Fruit fly (Drosophila melanogaster) whole organism, prepupa: Measurements from ENCODE around the gene SPH93.

Source experiments
- Blimp-1 ChIP-seq: fragments of 200-800 bp; sonication (Bioruptor generic); optimal IDR thresholded peaks from 3 replicates; lab custom pipeline; 2017; ENCODE audit warnings: missing biosample characterization, missing genetic modification characterization, mild to moderate bottlenecking, moderate library complexity, missing genetic modification reagents
- CG11762 ChIP-seq: fragments of 200-800 bp; sonication (Bioruptor generic); optimal IDR thresholded peaks from 3 replicates; lab custom pipeline; 2016; ENCODE audit warnings: missing biosample characterization, missing genetic modification characterization; ENCODE audit not compliant: insufficient read depth
- CG11902 ChIP-seq: fragments of 200-800 bp; sonication (Bioruptor generic); optimal IDR thresholded peaks from 3 replicates; lab custom pipeline; 2016; ENCODE audit warnings: missing biosample characterization, missing genetic modification characterization
- CG4318 ChIP-seq: fragments of 200-800 bp; sonication (Bioruptor generic); optimal IDR thresholded peaks from 3 replicates; lab custom pipeline; 2017; ENCODE audit warnings: missing biosample characterization, mild to moderate bottlenecking, missing genetic modification characterization
- CG6808 ChIP-seq: fragments of 200-800 bp; sonication (Bioruptor generic); optimal IDR thresholded peaks from 3 replicates; lab custom pipeline; 2017; ENCODE audit warnings: missing biosample characterization, missing genetic modification characterization, mild to moderate bottlenecking, moderate library complexity, missing genetic modification reagents
- CG6854 ChIP-seq: fragments of 200-800 bp; sonication (Bioruptor generic); optimal IDR thresholded peaks from 2 replicates; lab custom pipeline; 2017; ENCODE audit warnings: missing biosample characterization, mild to moderate bottlenecking, missing genetic modification characterization
- CG7368 ChIP-seq: fragments of 200-800 bp; sonication (Bioruptor generic); optimal IDR thresholded peaks from 3 replicates; lab custom pipeline; 2016; ENCODE audit warnings: missing biosample characterization, missing genetic modification characterization
- Ets21C ChIP-seq: fragments of 200-800 bp; sonication (Bioruptor generic); optimal IDR thresholded peaks from 3 replicates; lab custom pipeline; 2016; ENCODE audit warnings: missing biosample characterization, missing genetic modification characterization
- Lpt ChIP-seq: fragments of 200-800 bp; sonication (Bioruptor generic); optimal IDR thresholded peaks from 3 replicates; lab custom pipeline; 2016; ENCODE audit warnings: missing biosample characterization, missing genetic modification characterization
- cyc ChIP-seq: fragments of 200-800 bp; sonication (Bioruptor generic); optimal IDR thresholded peaks from 3 replicates; lab custom pipeline; 2016; ENCODE audit warnings: missing biosample characterization, missing genetic modification characterization
- dac ChIP-seq: fragments of 200-800 bp; sonication (Bioruptor generic); optimal IDR thresholded peaks from 2 replicates; lab custom pipeline; 2017; ENCODE audit warnings: missing biosample characterization, mild to moderate bottlenecking, missing genetic modification characterization
- fd85E ChIP-seq: fragments of 200-800 bp; sonication (Bioruptor generic); optimal IDR thresholded peaks from 3 replicates; lab custom pipeline; 2016; ENCODE audit warnings: missing biosample characterization, missing genetic modification characterization
- salr ChIP-seq, 2 experiments: fragments of 200-800 bp; sonication (Bioruptor generic); optimal IDR thresholded peaks; 3 replicates each; lab custom pipeline; 2016 to 2018; ENCODE audit warnings: missing biosample characterization in 2 of 2, missing genetic modification characterization in 2 of 2, mild to moderate bottlenecking in 1 of 2

DNA sequence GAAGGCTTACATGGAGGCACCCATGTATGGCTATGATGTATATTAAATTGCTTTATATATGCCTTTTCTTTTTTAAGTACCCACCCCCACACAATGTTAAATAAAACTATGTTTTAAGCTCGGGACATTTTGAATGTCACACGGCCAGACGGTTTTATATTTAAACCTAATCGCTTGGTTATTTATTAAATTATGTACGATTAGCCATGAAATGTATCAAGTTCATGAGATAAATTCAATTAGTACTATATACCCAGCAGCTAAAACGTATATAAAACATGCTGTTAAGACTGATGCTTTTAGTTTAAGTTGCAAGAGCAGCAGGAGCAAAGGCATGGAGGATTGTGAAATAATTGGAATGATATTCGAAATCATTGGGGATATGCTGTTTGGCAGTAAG, 29.7 kb upstream of the SPH93 start, which contains the start of the genes CG43221 and CG43645:
- TF ChIP-seq Lpt (GFP tag; lab: Kevin White, UChicago) (no peak), Blimp-1 (no peak), Ets21C (GFP tag; lab: Kevin White, UChicago) (no peak), CG6808 (no peak), CG11762 (no peak), fd85E (GFP tag; lab: Kevin White, UChicago) (no peak), CG11902 (GFP tag; lab: Kevin White, UChicago) (no peak), CG7368 (no peak), dac (GFP tag; lab: Kevin White, UChicago) (no peak), CG6854 (GFP tag; lab: Kevin White, UChicago) (no peak), CG4318 (GFP tag; lab: Kevin White, UChicago) (no peak), salr (GFP tag; optimal IDR thresholded peaks at IDR 0.05; lab: Kevin White, UChicago) (no peak), cyc (no peak)
